Worm (Caenorhabditis elegans) whole organism, late embryonic: ENCODE measurements around the gene cyc-2.1.

Experiments used
- C38D4.7 ChIP-seq: fragments of 200-800 bp; sonication (Bioruptor generic); optimal IDR thresholded peaks from 2 replicates; lab custom pipeline; 2018; ENCODE audit warnings: mild to moderate bottlenecking, missing genetic modification characterization, moderate library complexity, missing compliant biosample characterization
- K02D7.2 ChIP-seq: sonication (generic microtip); optimal IDR thresholded peaks from 2 replicates; lab custom pipeline; 2017; ENCODE audit warnings: mild to moderate bottlenecking, missing genetic modification characterization, missing compliant biosample characterization
- K09A11.1 ChIP-seq: sonication (generic microtip); optimal IDR thresholded peaks from 2 replicates; lab custom pipeline; 2017; ENCODE audit warnings: antibody characterized with exemption, mild to moderate bottlenecking, missing genetic modification characterization, missing compliant biosample characterization; ENCODE audit not compliant: insufficient read depth
- T23F11.4 ChIP-seq: fragments of 200-800 bp; sonication (Bioruptor generic); optimal IDR thresholded peaks from 2 replicates; lab custom pipeline; 2018; ENCODE audit warnings: mild to moderate bottlenecking, missing genetic modification characterization, missing compliant biosample characterization
- ahr-1 ChIP-seq: sonication (generic microtip); optimal IDR thresholded peaks from 2 replicates; lab custom pipeline; 2016; ENCODE audit warnings: missing genetic modification characterization, missing compliant biosample characterization
- ceh-14 ChIP-seq: sonication (generic microtip); optimal IDR thresholded peaks from 2 replicates; lab custom pipeline; 2016; ENCODE audit warnings: missing genotype, missing genetic modification characterization, missing compliant biosample characterization
- ceh-18 ChIP-seq: sonication (generic microtip); optimal IDR thresholded peaks from 2 replicates; lab custom pipeline; 2016; ENCODE audit warnings: missing genetic modification characterization, missing compliant biosample characterization
- ceh-24 ChIP-seq: sonication (generic microtip); optimal IDR thresholded peaks from 2 replicates; lab custom pipeline; 2016; ENCODE audit warnings: mild to moderate bottlenecking, missing genetic modification characterization, missing compliant biosample characterization
- ceh-48 ChIP-seq: sonication (generic microtip); optimal IDR thresholded peaks from 2 replicates; lab custom pipeline; 2016; ENCODE audit warnings: missing genetic modification characterization, inconsistent platforms, missing compliant biosample characterization
- ceh-6 ChIP-seq: fragments of 200-800 bp; sonication (Bioruptor generic); optimal IDR thresholded peaks from 2 replicates; lab custom pipeline; 2018; ENCODE audit warnings: mild to moderate bottlenecking, missing genetic modification characterization, missing compliant biosample characterization
- che-1 ChIP-seq: sonication (generic microtip); optimal IDR thresholded peaks from 2 replicates; lab custom pipeline; 2016; ENCODE audit warnings: mild to moderate bottlenecking, missing genetic modification characterization, missing compliant biosample characterization
- elt-2 ChIP-seq: sonication (generic microtip); optimal IDR thresholded peaks from 2 replicates; lab custom pipeline; 2016; ENCODE audit warnings: missing genetic modification reagents, missing genetic modification characterization, missing compliant biosample characterization
- elt-4 ChIP-seq: sonication (generic microtip); optimal IDR thresholded peaks from 2 replicates; lab custom pipeline; 2016; ENCODE audit warnings: missing genetic modification characterization, missing compliant biosample characterization
- fkh-10 ChIP-seq: fragments of 150-350 bp; optimal IDR thresholded peaks from 2 replicates; lab custom pipeline; 2014; ENCODE audit warnings: missing biosample characterization, missing genetic modification reagents, missing genetic modification characterization
- fkh-6 ChIP-seq: sonication (generic microtip); optimal IDR thresholded peaks from 2 replicates; lab custom pipeline; 2016; ENCODE audit warnings: missing genetic modification characterization, missing compliant biosample characterization
- gmeb-2 ChIP-seq: sonication (generic microtip); optimal IDR thresholded peaks from 2 replicates; lab custom pipeline; 2016; ENCODE audit warnings: missing genetic modification characterization, inconsistent platforms, missing compliant biosample characterization
- lin-11 ChIP-seq: fragments of 200-800 bp; sonication (Bioruptor generic); optimal IDR thresholded peaks from 2 replicates; lab custom pipeline; 2018; ENCODE audit warnings: mild to moderate bottlenecking, missing genetic modification characterization, missing compliant biosample characterization
- madf-2 ChIP-seq: sonication (generic microtip); optimal IDR thresholded peaks from 2 replicates; lab custom pipeline; 2017; ENCODE audit warnings: missing genetic modification characterization, missing compliant biosample characterization
- nfya-1 ChIP-seq: sonication (generic microtip); optimal IDR thresholded peaks from 2 replicates; lab custom pipeline; 2017; ENCODE audit warnings: missing genetic modification characterization, mild to moderate bottlenecking, missing compliant biosample characterization, antibody characterized with exemption, moderate library complexity
- npax-4 ChIP-seq: sonication (generic microtip); optimal IDR thresholded peaks from 2 replicates; lab custom pipeline; 2016; ENCODE audit warnings: missing genetic modification characterization, missing compliant biosample characterization
- odd-2 ChIP-seq: sonication (generic microtip); optimal IDR thresholded peaks from 2 replicates; lab custom pipeline; 2017; ENCODE audit warnings: antibody characterized with exemption, mild to moderate bottlenecking, missing genetic modification characterization, missing compliant biosample characterization
- pat-9 ChIP-seq: fragments of 200-800 bp; sonication (Bioruptor generic); optimal IDR thresholded peaks from 2 replicates; lab custom pipeline; 2018; ENCODE audit warnings: mild to moderate bottlenecking, missing genetic modification characterization, moderate library complexity, missing compliant biosample characterization
- pha-4 ChIP-seq: fragments of 150-350 bp; optimal IDR thresholded peaks from 2 replicates; lab custom pipeline; 2018; ENCODE audit warnings: missing biosample characterization, missing genetic modification reagents, missing genetic modification characterization
- pqm-1 ChIP-seq: sonication (generic microtip); optimal IDR thresholded peaks from 2 replicates; lab custom pipeline; 2016; ENCODE audit warnings: missing genetic modification characterization, missing compliant biosample characterization
- pros-1 ChIP-seq: fragments of 150-350 bp; optimal IDR thresholded peaks from 2 replicates; lab custom pipeline; 2014; ENCODE audit warnings: missing biosample characterization, missing genetic modification reagents, missing genetic modification characterization
- ref-2 ChIP-seq: sonication (generic microtip); optimal IDR thresholded peaks from 2 replicates; lab custom pipeline; 2016; ENCODE audit warnings: missing genetic modification characterization, missing compliant biosample characterization
- sdc-2 ChIP-seq: sonication (generic microtip); optimal IDR thresholded peaks from 2 replicates; lab custom pipeline; 2016; ENCODE audit warnings: missing genotype, missing genetic modification characterization, missing compliant biosample characterization
- sox-4 ChIP-seq: sonication (generic microtip); optimal IDR thresholded peaks from 2 replicates; lab custom pipeline; 2017; ENCODE audit warnings: mild to moderate bottlenecking, missing genetic modification characterization, inconsistent platforms, missing compliant biosample characterization
- syd-9 ChIP-seq: sonication (generic microtip); optimal IDR thresholded peaks from 2 replicates; lab custom pipeline; 2016; ENCODE audit warnings: mild to moderate bottlenecking, missing genetic modification characterization, moderate library complexity, missing compliant biosample characterization
- tbx-2 ChIP-seq: sonication (generic microtip); optimal IDR thresholded peaks from 2 replicates; lab custom pipeline; 2016; ENCODE audit warnings: missing genetic modification characterization, missing compliant biosample characterization
- tbx-7 ChIP-seq: sonication (generic microtip); optimal IDR thresholded peaks from 2 replicates; lab custom pipeline; 2016; ENCODE audit warnings: missing genotype, missing genetic modification characterization, missing compliant biosample characterization
- ttx-3 ChIP-seq: sonication (generic microtip); optimal IDR thresholded peaks from 2 replicates; lab custom pipeline; 2016; ENCODE audit warnings: missing genetic modification reagents, missing genetic modification characterization, missing compliant biosample characterization
- unc-3 ChIP-seq, 2 experiments: fragments of 200-800 bp in 1 of 2; sonication (Bioruptor generic) in 1 of 2; sonication (generic microtip) in 1 of 2; conservative IDR thresholded peaks in 1 of 2; optimal IDR thresholded peaks in 1 of 2; 2 replicates each; pipeline versions ENCODE4 v1.3.6 to Lab custom; 2016 to 2022; ENCODE audit warnings: missing compliant biosample characterization in 2 of 2, missing genetic modification characterization in 2 of 2, missing genetic modification reagents in 1 of 2

Gene cyc-2.1

ce11 chrIV:4784687-4785086 lies 35.9 kb upstream of the cyc-2.1 start:
- TF ChIP-seq gmeb-2 (tag; lab: Kevin White, UChicago): peak; percentile 19

DNA sequence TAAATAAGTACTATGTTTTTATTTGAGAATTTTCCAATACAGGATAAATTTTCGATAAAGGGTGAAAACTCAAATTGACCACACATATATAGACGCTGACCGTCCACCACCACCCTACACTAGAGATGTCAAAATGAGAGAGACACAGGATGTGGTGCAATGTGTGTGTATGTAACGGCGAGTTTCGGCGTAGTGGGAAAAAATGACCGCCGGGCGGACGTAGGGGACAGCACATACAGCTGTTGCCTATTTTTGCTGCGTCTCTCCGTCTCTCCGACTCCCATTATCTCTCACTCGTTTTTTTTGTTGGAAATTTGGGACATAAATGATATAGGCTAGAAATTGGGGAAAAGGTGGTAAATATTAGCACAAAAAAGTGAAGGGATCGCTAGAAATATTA lies 32.3 kb upstream of the cyc-2.1 start:
- TF ChIP-seq elt-2 (peak; percentile 23), ahr-1 (tag; lab: Kevin White, UChicago) (no peak), nfya-1 (peak; percentile 4), ceh-18 (tag; lab: Kevin White, UChicago) (peak; percentile 3), sox-4 (no peak), gmeb-2 (tag; lab: Kevin White, UChicago) (no peak), ceh-48 (tag; lab: Kevin White, UChicago) (no peak), C38D4.7 (GFP tag; lab: Kevin White, UChicago) (no peak), pqm-1 (tag; lab: Kevin White, UChicago) (no peak), madf-2 (tag; lab: Kevin White, UChicago) (peak; percentile 15)
- TF ChIP-seq, all 69 proteins: peak for 4

ce11 chrIV:4780129-4780528 lies 31.3 kb upstream of the cyc-2.1 start, which contains the start of gene set-15:
TSS of gene set-15 (minus strand) at chrIV:4780229.
- no peak for TF ChIP-seq sdc-2 (tag; lab: Kevin White, UChicago)
- TF ChIP-seq, all 69 proteins: peak for 0

- TF ChIP-seq nfya-1: peak; percentile 96
- no peak for TF ChIP-seq npax-4 (tag; lab: Kevin White, UChicago)
Observed at ce11 chrIV:4776501-4776900, 27.7 kb upstream of the cyc-2.1 start.

ce11 chrIV:4776001-4776400 lies 27.2 kb upstream of the cyc-2.1 start, which contains the start of gene R11E3.19:
TSS of gene R11E3.19 (minus strand) at chrIV:4776101.
- TF ChIP-seq ceh-6 (GFP tag; lab: Kevin White, UChicago): no peak

ce11 chrIV:4771792-4772191 lies 23.0 kb upstream of the cyc-2.1 start, which contains the start of gene R11E3.2:
TSS of gene R11E3.2 (plus strand) at chrIV:4772092.
- TF ChIP-seq ceh-48 (tag; lab: Kevin White, UChicago): no peak
- TF ChIP-seq tbx-7 (tag; lab: Kevin White, UChicago): no peak
- no peak for TF ChIP-seq ceh-18 (tag; lab: Kevin White, UChicago)
- no peak for TF ChIP-seq ceh-14 (tag; lab: Kevin White, UChicago)
- no peak for TF ChIP-seq ahr-1 (tag; lab: Kevin White, UChicago)
- no peak for TF ChIP-seq sox-4
- no peak for TF ChIP-seq pat-9 (tag; lab: Kevin White, UChicago)
- no peak for TF ChIP-seq nfya-1
- TF ChIP-seq ttx-3 (tag; lab: Kevin White, UChicago): no peak
- TF ChIP-seq pha-4 (tag; lab: Kevin White, UChicago): no peak
- TF ChIP-seq che-1 (tag; lab: Kevin White, UChicago): no peak
- no peak for TF ChIP-seq K02D7.2 (tag; lab: Kevin White, UChicago)
- TF ChIP-seq odd-2 (tag; lab: Kevin White, UChicago): no peak
- TF ChIP-seq gmeb-2 (tag; lab: Kevin White, UChicago): no peak
- TF ChIP-seq tbx-2 (tag; lab: Kevin White, UChicago): no peak
- no peak for TF ChIP-seq fkh-10 (GFP tag; lab: Kevin White, UChicago)
- no peak for TF ChIP-seq T23F11.4 (GFP tag; lab: Kevin White, UChicago)
- no peak for TF ChIP-seq ceh-24 (tag; lab: Kevin White, UChicago)
- TF ChIP-seq elt-4 (tag; lab: Kevin White, UChicago): no peak
- no peak for TF ChIP-seq fkh-6 (tag; lab: Kevin White, UChicago)
- TF ChIP-seq, all 69 proteins: peak for 0

ce11 chrIV:4764422-4764821 lies 15.6 kb upstream of the cyc-2.1 start, which contains the start of gene npp-26:
TSS of gene npp-26 (plus strand) at chrIV:4764722.
- TF ChIP-seq ceh-6 (GFP tag; lab: Kevin White, UChicago) (no peak), pat-9 (tag; lab: Kevin White, UChicago) (no peak), ref-2 (no peak), pros-1 (no peak), K09A11.1 (tag; lab: Kevin White, UChicago) (no peak), ceh-14 (tag; lab: Kevin White, UChicago) (no peak), C38D4.7 (GFP tag; lab: Kevin White, UChicago) (no peak), ahr-1 (tag; lab: Kevin White, UChicago) (no peak), syd-9 (tag; lab: Kevin White, UChicago) (no peak), madf-2 (tag; lab: Kevin White, UChicago) (no peak), unc-3 (GFP tag; conservative IDR thresholded peaks at IDR 0.05; lab: Robert Waterston, UW) (no peak), unc-3 (tag; optimal IDR thresholded peaks at IDR 0.05; lab: Kevin White, UChicago) (no peak), lin-11 (no peak), K02D7.2 (tag; lab: Kevin White, UChicago) (no peak), pha-4 (tag; lab: Kevin White, UChicago) (no peak)
- TF ChIP-seq, all 69 proteins: peak for 0
